Fruit fly (Drosophila melanogaster) whole organism, embryonic: ENCODE measurements around the gene Schip1.

Experiments
- Atf3 ChIP-seq: fragments of 200-800 bp; sonication (Bioruptor generic); optimal IDR thresholded peaks from 3 replicates; lab custom pipeline; 2016; ENCODE audit warnings: missing biosample characterization, missing genetic modification characterization
- Bgb ChIP-seq: fragments of 200-800 bp; sonication (Bioruptor generic); IDR thresholded peaks from 2 replicates; pipeline ENCODE4 v1.3.6; 2022; ENCODE audit warnings: missing biosample characterization, missing genetic modification characterization; ENCODE audit not compliant: partially characterized antibody
- CG10321 ChIP-seq: fragments of 200-800 bp; sonication (Bioruptor generic); IDR thresholded peaks from 2 replicates; pipeline ENCODE4 v1.3.6; 2022; ENCODE audit warnings: missing biosample characterization, missing genetic modification characterization
- CG10366 ChIP-seq: fragments of 200-800 bp; sonication (Bioruptor generic); IDR thresholded peaks from 2 replicates; pipeline ENCODE4 v1.3.6; 2022; ENCODE audit warnings: missing biosample characterization, missing genetic modification characterization
- CG11456 ChIP-seq: fragments of 200-800 bp; sonication (Bioruptor generic); IDR thresholded peaks from 3 replicates; pipeline ENCODE4 v1.3.6; 2022; ENCODE audit warnings: missing biosample characterization, missing genetic modification characterization
- CG11696 ChIP-seq: fragments of 200-800 bp; sonication (Bioruptor generic); IDR thresholded peaks from 2 replicates; pipeline ENCODE4 v1.3.6; 2022; ENCODE audit warnings: missing biosample characterization, missing genetic modification characterization
- CG12744 ChIP-seq: fragments of 200-800 bp; sonication (Bioruptor generic); optimal IDR thresholded peaks from 2 replicates; lab custom pipeline; 2016; ENCODE audit warnings: missing biosample characterization, missing genetic modification characterization
- CG13296 ChIP-seq: fragments of 200-800 bp; sonication (Bioruptor generic); optimal IDR thresholded peaks from 3 replicates; lab custom pipeline; 2018; ENCODE audit warnings: missing biosample characterization, mild to moderate bottlenecking, missing genetic modification characterization
- CG14050 ChIP-seq: fragments of 200-800 bp; sonication (Bioruptor generic); IDR thresholded peaks from 3 replicates; pipeline ENCODE4 v1.3.6; 2022; ENCODE audit warnings: missing biosample characterization, missing genetic modification characterization
- CG15269 ChIP-seq: fragments of 200-800 bp; sonication (Bioruptor generic); optimal IDR thresholded peaks from 2 replicates; lab custom pipeline; 2018; ENCODE audit warnings: missing biosample characterization, mild to moderate bottlenecking, missing genetic modification characterization, moderate library complexity
- CG17328 ChIP-seq: fragments of 200-800 bp; sonication (Bioruptor generic); IDR thresholded peaks from 2 replicates; pipeline ENCODE4 v1.3.6; 2022; ENCODE audit warnings: missing biosample characterization, missing genetic modification characterization
- CG2875 ChIP-seq: fragments of 200-800 bp; sonication (Bioruptor generic); optimal IDR thresholded peaks from 2 replicates; lab custom pipeline; 2017; ENCODE audit warnings: missing biosample characterization, mild to moderate bottlenecking, missing genetic modification characterization, missing genetic modification reagents
- CG2889 ChIP-seq: fragments of 200-800 bp; sonication (Bioruptor generic); IDR thresholded peaks from 3 replicates; pipeline ENCODE4 v1.3.6; 2022; ENCODE audit warnings: missing biosample characterization, missing genetic modification characterization
- CG32772 ChIP-seq: fragments of 200-800 bp; sonication (Bioruptor generic); IDR thresholded peaks from 2 replicates; pipeline ENCODE4 v1.3.6; 2022; ENCODE audit warnings: missing biosample characterization, missing genetic modification characterization
- CG3726 ChIP-seq: fragments of 200-800 bp; sonication (Bioruptor generic); IDR thresholded peaks from 3 replicates; pipeline ENCODE4, ENCODE4 v1.3.6; 2022; ENCODE audit warnings: missing biosample characterization, missing genetic modification characterization
- CG3847 ChIP-seq: fragments of 200-800 bp; sonication (Bioruptor generic); IDR thresholded peaks from 2 replicates; pipeline ENCODE4 v1.3.6; 2022; ENCODE audit warnings: missing biosample characterization, missing genetic modification characterization
- CG6854 ChIP-seq: fragments of 200-800 bp; sonication (Bioruptor generic); optimal IDR thresholded peaks from 3 replicates; lab custom pipeline; 2017; ENCODE audit warnings: missing biosample characterization, mild to moderate bottlenecking, missing genetic modification characterization
- CHES-1-like ChIP-seq: fragments of 200-800 bp; sonication (Bioruptor generic); optimal IDR thresholded peaks from 2 replicates; lab custom pipeline; 2016; ENCODE audit warnings: missing biosample characterization, missing genetic modification characterization
- CoRest ChIP-seq: fragments of 200-800 bp; sonication (Bioruptor generic); optimal IDR thresholded peaks from 3 replicates; lab custom pipeline; 2018; ENCODE audit warnings: missing biosample characterization, mild to moderate bottlenecking, missing genetic modification characterization, moderate library complexity
- Dfd ChIP-seq, 2 experiments: fragments of >200 bp; optimal IDR thresholded peaks; 2 replicates each; lab custom pipeline; 2017; ENCODE audit warnings: missing biosample characterization in 2 of 2, missing genetic modification characterization in 2 of 2
- Dref ChIP-seq: fragments of 200-800 bp; sonication (Bioruptor generic); IDR thresholded peaks from 2 replicates; pipeline ENCODE4 v1.3.6; 2022; ENCODE audit warnings: missing biosample characterization, missing genetic modification characterization
- E2f1 ChIP-seq: fragments of 200-800 bp; sonication (Bioruptor generic); IDR thresholded peaks from 2 replicates; pipeline ENCODE4 v1.3.6; 2022; ENCODE audit warnings: missing biosample characterization, missing genetic modification characterization
- GATAe ChIP-seq: fragments of 200-800 bp; sonication (Bioruptor generic); conservative IDR thresholded peaks from 2 replicates; pipeline ENCODE4 v1.3.6; 2022; ENCODE audit warnings: missing biosample characterization, missing genetic modification characterization
- Hmr ChIP-seq: fragments of 200-800 bp; sonication (Bioruptor generic); optimal IDR thresholded peaks from 3 replicates; lab custom pipeline; 2017; ENCODE audit warnings: mild to moderate bottlenecking, missing biosample characterization, missing genetic modification reagents, missing genetic modification characterization
- Hr78 ChIP-seq, 2 experiments: fragments of 200-800 bp in 1 of 2; fragments of >200 bp in 1 of 2; sonication (Bioruptor generic) in 1 of 2; optimal IDR thresholded peaks; 2 replicates each; lab custom pipeline; 2017 to 2019; ENCODE audit warnings: missing biosample characterization in 2 of 2, missing genetic modification characterization in 2 of 2, mild to moderate bottlenecking in 1 of 2, moderate library complexity in 1 of 2
- Lpt ChIP-seq: fragments of >200 bp; optimal IDR thresholded peaks from 2 replicates; lab custom pipeline; 2018; ENCODE audit warnings: missing biosample characterization, missing genetic modification characterization
- Scr ChIP-seq: fragments of 200-800 bp; sonication (Bioruptor generic); IDR thresholded peaks from 2 replicates; pipeline ENCODE4 v1.3.6; 2022; ENCODE audit warnings: missing biosample characterization, missing genetic modification characterization; ENCODE audit not compliant: partially characterized antibody
- Vsx1 ChIP-seq: fragments of 200-800 bp; sonication (Bioruptor generic); optimal IDR thresholded peaks from 2 replicates; lab custom pipeline; 2017; ENCODE audit warnings: missing biosample characterization, mild to moderate bottlenecking, missing genetic modification characterization, missing genetic modification reagents
- abd-A ChIP-seq: fragments of 200-800 bp; sonication (Bioruptor generic); optimal IDR thresholded peaks from 3 replicates; lab custom pipeline; 2019; ENCODE audit warnings: missing biosample characterization, mild to moderate bottlenecking, missing genetic modification characterization, moderate library complexity
- al ChIP-seq: fragments of 200-800 bp; sonication (Bioruptor generic); IDR thresholded peaks from 2 replicates; pipeline ENCODE4 v1.3.6; 2022; ENCODE audit warnings: missing biosample characterization, missing genetic modification characterization
- bsh ChIP-seq, 2 experiments: fragments of 200-800 bp; sonication (Bioruptor generic); optimal IDR thresholded peaks; 2 replicates each; lab custom pipeline; 2017 to 2018; ENCODE audit warnings: mild to moderate bottlenecking in 2 of 2, missing biosample characterization in 2 of 2, missing genetic modification characterization in 2 of 2, moderate library complexity in 1 of 2
- cwo ChIP-seq: fragments of 200-800 bp; sonication (Bioruptor generic); optimal IDR thresholded peaks from 3 replicates; lab custom pipeline; 2017; ENCODE audit warnings: missing biosample characterization, missing genetic modification characterization, mild to moderate bottlenecking, moderate library complexity, missing genetic modification reagents
- dati ChIP-seq: fragments of 200-800 bp; sonication (Bioruptor generic); IDR thresholded peaks from 2 replicates; pipeline ENCODE4 v1.3.6; 2022; ENCODE audit warnings: missing biosample characterization, missing genetic modification characterization
- emc ChIP-seq: fragments of 200-800 bp; sonication (Bioruptor generic); optimal IDR thresholded peaks from 2 replicates; lab custom pipeline; 2016; ENCODE audit warnings: missing biosample characterization, missing genetic modification characterization
- eve ChIP-seq, 2 experiments: fragments of >200 bp; optimal IDR thresholded peaks; 2 replicates each; lab custom pipeline; 2017; ENCODE audit warnings: missing biosample characterization in 2 of 2, missing genetic modification characterization in 2 of 2
- ewg ChIP-seq: fragments of 200-800 bp; sonication (Bioruptor generic); optimal IDR thresholded peaks from 3 replicates; lab custom pipeline; 2017; ENCODE audit warnings: mild to moderate bottlenecking, missing biosample characterization, missing genetic modification reagents, missing genetic modification characterization
- fd102C ChIP-seq: fragments of 200-800 bp; sonication (Bioruptor generic); optimal IDR thresholded peaks from 2 replicates; lab custom pipeline; 2018; ENCODE audit warnings: missing biosample characterization, mild to moderate bottlenecking, missing genetic modification characterization, moderate library complexity
- grau ChIP-seq: fragments of 200-800 bp; optimal IDR thresholded peaks from 3 replicates; lab custom pipeline; 2019; ENCODE audit warnings: missing biosample characterization, mild to moderate bottlenecking, missing genetic modification characterization, moderate library complexity
- jigr1 ChIP-seq: fragments of 200-800 bp; sonication (Bioruptor generic); IDR thresholded peaks from 3 replicates; pipeline ENCODE4 v1.3.6; 2022; ENCODE audit warnings: missing biosample characterization, missing genetic modification characterization
- lab ChIP-seq: fragments of 200-800 bp; sonication (Bioruptor generic); optimal IDR thresholded peaks from 3 replicates; lab custom pipeline; 2017; ENCODE audit warnings: missing biosample characterization, missing genetic modification characterization, mild to moderate bottlenecking, moderate library complexity, missing genetic modification reagents
- peb ChIP-seq: fragments of 200-800 bp; sonication (Bioruptor generic); IDR thresholded peaks from 2 replicates; pipeline ENCODE4 v1.3.6; 2022; ENCODE audit warnings: missing biosample characterization, missing genetic modification characterization
- pfk ChIP-seq: fragments of 200-800 bp; sonication (Bioruptor generic); optimal IDR thresholded peaks from 2 replicates; lab custom pipeline; 2018; ENCODE audit warnings: missing biosample characterization, mild to moderate bottlenecking, missing genetic modification characterization, moderate library complexity
- psq ChIP-seq: fragments of 200-800 bp; sonication (Bioruptor generic); optimal IDR thresholded peaks from 2 replicates; lab custom pipeline; 2017; ENCODE audit warnings: missing biosample characterization, missing genetic modification characterization
- pzg ChIP-seq: fragments of 200-800 bp; sonication (Bioruptor generic); optimal IDR thresholded peaks from 3 replicates; lab custom pipeline; 2018; ENCODE audit warnings: missing biosample characterization, mild to moderate bottlenecking, missing genetic modification characterization, moderate library complexity
- run ChIP-seq: fragments of 200-800 bp; sonication (Bioruptor generic); optimal IDR thresholded peaks from 3 replicates; lab custom pipeline; 2018; ENCODE audit warnings: missing biosample characterization, mild to moderate bottlenecking, missing genetic modification characterization
- sna ChIP-seq: fragments of 200-800 bp; sonication (Bioruptor generic); IDR thresholded peaks from 2 replicates; pipeline ENCODE4 v1.3.6; 2022; ENCODE audit warnings: missing biosample characterization, missing genetic modification characterization; ENCODE audit not compliant: partially characterized antibody
- sr ChIP-seq: fragments of 200-800 bp; sonication (Bioruptor generic); IDR thresholded peaks from 3 replicates; pipeline ENCODE4 v1.3.6; 2022; ENCODE audit warnings: missing biosample characterization, missing genetic modification characterization
- tna ChIP-seq: fragments of 200-800 bp; sonication (Bioruptor generic); IDR thresholded peaks from 2 replicates; pipeline ENCODE4 v1.3.6; 2022; ENCODE audit warnings: missing biosample characterization, missing genetic modification characterization; ENCODE audit not compliant: partially characterized antibody
- usp ChIP-seq: fragments of >200 bp; optimal IDR thresholded peaks from 2 replicates; lab custom pipeline; 2017; ENCODE audit warnings: missing biosample characterization, missing genetic modification characterization
- vvl ChIP-seq: fragments of 200-800 bp; sonication (Bioruptor generic); IDR thresholded peaks from 2 replicates; pipeline ENCODE4 v1.3.6; 2022; ENCODE audit warnings: missing biosample characterization, missing genetic modification characterization
- zfh2 ChIP-seq: fragments of 200-800 bp; sonication (Bioruptor generic); optimal IDR thresholded peaks from 2 replicates; lab custom pipeline; 2016; ENCODE audit warnings: missing biosample characterization, missing genetic modification characterization

Schip1 gene

DNA sequence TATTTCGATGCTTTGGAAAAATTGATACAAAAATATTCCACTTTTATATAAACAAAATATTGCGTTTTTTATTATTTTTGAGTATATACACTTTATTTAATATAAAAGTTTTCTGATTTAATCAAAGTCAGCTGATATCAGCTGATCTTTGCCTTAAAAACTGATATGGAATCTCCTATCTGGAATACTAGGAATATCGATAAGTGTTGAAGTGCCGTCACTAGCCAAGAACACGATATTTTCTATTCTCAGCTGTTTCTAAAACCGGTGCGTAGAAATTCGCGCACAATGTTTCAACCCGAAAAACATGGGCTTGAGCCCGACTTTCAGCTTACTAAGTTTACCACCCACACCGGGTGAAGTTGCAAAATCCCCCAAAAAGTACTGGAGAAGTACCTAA lies 11.6 kb upstream of the Schip1 start, which contains the start of gene Sps2 (continued):
- peak; percentile 26 for TF ChIP-seq grau (tag; lab: Kevin White, UChicago)
- peak; percentile 44 for TF ChIP-seq pfk (GFP tag; lab: Kevin White, UChicago)
- no peak for TF ChIP-seq tna (GFP tag; lab: Robert Waterston, UW)
- peak; percentile 27; the same call in 1 of the 2 replicates for TF ChIP-seq CG17328
- TF ChIP-seq emc (GFP tag; lab: Kevin White, UChicago) = no peak
- no peak for TF ChIP-seq Vsx1 (GFP tag; lab: Kevin White, UChicago)
- TF ChIP-seq CG11696 (GFP tag; lab: Robert Waterston, UW) = no peak
- TF ChIP-seq CG10321 = no peak
- TF ChIP-seq zfh2 (GFP tag; lab: Kevin White, UChicago) = no peak
- TF ChIP-seq CG3847 = no peak
- TF ChIP-seq sna (GFP tag; lab: Robert Waterston, UW) = peak; percentile 66
- TF ChIP-seq jigr1 = no peak
- TF ChIP-seq run (tag; lab: Kevin White, UChicago) = no peak
- TF ChIP-seq Atf3 (GFP tag; lab: Kevin White, UChicago) = no peak
- TF ChIP-seq CG6854 (GFP tag; lab: Kevin White, UChicago) = no peak
- TF ChIP-seq CHES-1-like (GFP tag; lab: Kevin White, UChicago) = no peak
- no peak for TF ChIP-seq CG32772 (GFP tag; lab: Robert Waterston, UW)
- TF ChIP-seq CG15269 (tag; lab: Kevin White, UChicago) = no peak
- no peak for TF ChIP-seq eve (GFP tag; optimal IDR thresholded peaks at IDR 0.05; lab: Kevin White, UChicago)
- TF ChIP-seq CG2889 (GFP tag; lab: Robert Waterston, UW) = no peak
- TF ChIP-seq CG13296 (GFP tag; lab: Kevin White, UChicago) = peak; percentile 18
- TF ChIP-seq bsh (GFP tag; optimal IDR thresholded peaks at IDR 0.05; lab: Kevin White, UChicago) = no peak
- TF ChIP-seq CG10366 (GFP tag; lab: Robert Waterston, UW) = no peak
- no peak for TF ChIP-seq dati (GFP tag; lab: Robert Waterston, UW)
- no peak for TF ChIP-seq lab (GFP tag; lab: Kevin White, UChicago)
- no peak for TF ChIP-seq usp (GFP tag; lab: Kevin White, UChicago)
- no peak for TF ChIP-seq al (GFP tag; lab: Robert Waterston, UW)
- no peak for TF ChIP-seq fd102C
- peak; percentile 27; the same call in 1 of the 2 replicates for TF ChIP-seq GATAe
- TF ChIP-seq cwo (GFP tag; lab: Kevin White, UChicago) = no peak
- no peak for TF ChIP-seq Lpt
- no peak for TF ChIP-seq CG2875 (GFP tag; lab: Kevin White, UChicago)
- TF ChIP-seq CG14050 = no peak
- TF ChIP-seq abd-A (tag; lab: Kevin White, UChicago) = no peak
- TF ChIP-seq CG11456 (GFP tag; lab: Robert Waterston, UW) = no peak
- no peak for TF ChIP-seq CoRest
- no peak for TF ChIP-seq sr (GFP tag; lab: Robert Waterston, UW)
- TF ChIP-seq peb (GFP tag; lab: Robert Waterston, UW) = no peak
- no peak for TF ChIP-seq Hr78 (GFP tag; optimal IDR thresholded peaks at IDR 0.05; lab: Kevin White, UChicago)
- TF ChIP-seq Dref (GFP tag; lab: Robert Waterston, UW) = peak; percentile 72
- TF ChIP-seq ewg (GFP tag; lab: Kevin White, UChicago) = no peak
- peak; percentile 35 for TF ChIP-seq vvl (GFP tag; lab: Robert Waterston, UW)
- no peak for TF ChIP-seq CG12744
- TF ChIP-seq Bgb (GFP tag; lab: Robert Waterston, UW) = peak; percentile 59; the same call in 1 of the 2 replicates
- no peak for TF ChIP-seq psq (GFP tag; lab: Kevin White, UChicago)
- no peak for TF ChIP-seq Hmr (GFP tag; lab: Kevin White, UChicago)
- TF ChIP-seq Dfd (GFP tag; optimal IDR thresholded peaks at IDR 0.05; lab: Kevin White, UChicago) = no peak
- no peak for TF ChIP-seq CG3726 (GFP tag; lab: Robert Waterston, UW)
- no peak for TF ChIP-seq E2f1 (GFP tag; lab: Robert Waterston, UW)
- TF ChIP-seq pzg (GFP tag; lab: Kevin White, UChicago) = peak; percentile 54
- peak; percentile 82 for TF ChIP-seq Scr (GFP tag; lab: Robert Waterston, UW)
